Fruit fly (Drosophila melanogaster) whole organism, adult: ENCODE measurements around the gene CG34367.

Source experiments
- CG12768 ChIP-seq: fragments of 200-800 bp; sonication (Bioruptor generic); optimal IDR thresholded peaks from 2 replicates; lab custom pipeline; 2017; ENCODE audit warnings: missing biosample characterization, missing genetic modification characterization, mild to moderate bottlenecking, moderate library complexity, missing genetic modification reagents
- CG33017 ChIP-seq: fragments of 200-800 bp; sonication (Bioruptor generic); optimal IDR thresholded peaks from 2 replicates; lab custom pipeline; 2018; ENCODE audit warnings: missing biosample characterization, mild to moderate bottlenecking, missing genetic modification characterization, moderate library complexity
- CG7101 ChIP-seq: fragments of 200-800 bp; sonication (Bioruptor generic); optimal IDR thresholded peaks from 2 replicates; lab custom pipeline; 2018; ENCODE audit warnings: missing biosample characterization, mild to moderate bottlenecking, missing genetic modification characterization, moderate library complexity
- bab1 ChIP-seq: fragments of 200-800 bp; sonication (Bioruptor generic); optimal IDR thresholded peaks from 3 replicates; lab custom pipeline; 2019; ENCODE audit warnings: missing biosample characterization, mild to moderate bottlenecking, missing genetic modification characterization, moderate library complexity
- kay ChIP-seq: fragments of 200-800 bp; sonication (Bioruptor generic); peaks from one replicate; lab custom pipeline; 2016; ENCODE audit warnings: missing biosample characterization, missing genetic modification characterization, borderline replicate concordance
- ovo ChIP-seq: fragments of 200-800 bp; sonication (Bioruptor generic); optimal IDR thresholded peaks from 2 replicates; lab custom pipeline; 2016; ENCODE audit warnings: missing biosample characterization, missing genetic modification characterization
- tj ChIP-seq: fragments of 200-800 bp; sonication (Bioruptor generic); optimal IDR thresholded peaks from 3 replicates; lab custom pipeline; 2017; ENCODE audit warnings: missing biosample characterization, mild to moderate bottlenecking, missing genetic modification characterization, moderate library complexity
- toe ChIP-seq: fragments of 200-800 bp; sonication (Bioruptor generic); optimal IDR thresholded peaks from 2 replicates; lab custom pipeline; 2016; ENCODE audit warnings: missing biosample characterization, missing genetic modification characterization

- TF ChIP-seq CG33017 (tag; lab: Kevin White, UChicago) (no peak), CG7101 (tag; lab: Kevin White, UChicago) (peak; percentile 35), toe (GFP tag; lab: Kevin White, UChicago) (no peak), kay (GFP tag; lab: Kevin White, UChicago) (no peak), CG12768 (no peak), ovo (GFP tag; lab: Kevin White, UChicago) (no peak), tj (no peak), bab1 (peak; percentile 63)
Observed at dm6 chr2L:10339212-10339721, 14.4 kb downstream of the CG34367 start, which contains the start of gene SamDC.
